Worm (Caenorhabditis elegans) whole organism, dauer: Measurements from ENCODE around the gene C13A2.6.

Source experiments
- unc-62 ChIP-seq: sonication (generic microtip); optimal IDR thresholded peaks from 2 replicates; lab custom pipeline; 2017; ENCODE audit warnings: missing biosample characterization, missing genetic modification reagents, missing genetic modification characterization

Gene C13A2.6

ce11 chrV:7269399-7269798 lies at the start of gene C13A2.6:
TSS of gene C13A2.6 (plus strand) at chrV:7269699.
- TF ChIP-seq unc-62 (GFP tag; lab: Kevin White, UChicago) = no peak

- no peak for TF ChIP-seq unc-62 (GFP tag; lab: Kevin White, UChicago)
Observed at ce11 chrV:7220973-7221519, 48.5 kb upstream of the C13A2.6 start, which contains the start of the genes C13F10.8, C13F10.6 and kxd-1. TSS of gene C13F10.8 (minus strand) at chrV:7221023. TSS of gene C13F10.6 (minus strand) at chrV:7221039. TSS of gene kxd-1 (plus strand) at chrV:7221469.

- no peak for TF ChIP-seq unc-62 (GFP tag; lab: Kevin White, UChicago)
Observed at ce11 chrV:7223152-7223551, 46.3 kb upstream of the C13A2.6 start, which contains the start of gene C13F10.7. TSS of gene C13F10.7 (minus strand) at chrV:7223252.

- TF ChIP-seq unc-62 (GFP tag; lab: Kevin White, UChicago) = no peak
Observed at ce11 chrV:7223941-7224340, 45.6 kb upstream of the C13A2.6 start, which contains the start of gene C13F10.1. TSS of gene C13F10.1 (plus strand) at chrV:7224078.

ce11 chrV:7224353-7224752 lies 45.1 kb upstream of the C13A2.6 start:
- no peak for TF ChIP-seq unc-62 (GFP tag; lab: Kevin White, UChicago)

- no peak for TF ChIP-seq unc-62 (GFP tag; lab: Kevin White, UChicago)
Observed at ce11 chrV:7224947-7225346, 44.6 kb upstream of the C13A2.6 start, which contains the start of gene fkb-3. TSS of gene fkb-3 (plus strand) at chrV:7225223.

DNA sequence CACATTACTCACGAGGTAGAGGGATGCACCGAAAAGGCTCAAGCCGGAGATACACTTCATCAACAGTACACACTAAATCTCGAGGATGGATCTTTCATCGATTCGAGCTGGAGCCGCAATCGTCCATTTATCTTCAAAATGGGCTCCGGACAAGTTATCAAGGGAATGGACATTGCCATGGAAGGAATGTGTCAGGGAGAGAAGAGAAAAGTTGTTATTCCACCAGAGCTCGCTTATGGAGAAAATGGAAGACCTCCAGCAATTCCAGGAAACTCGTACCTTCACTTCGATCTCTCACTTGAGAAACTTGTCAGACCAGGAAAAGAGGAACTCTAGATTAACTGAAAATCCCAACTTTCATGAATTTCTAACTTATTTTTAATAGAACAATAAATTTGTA lies 43.6 kb upstream of the C13A2.6 start:
- no peak for TF ChIP-seq unc-62 (GFP tag; lab: Kevin White, UChicago)

ce11 chrV:7230847-7231246 lies 38.7 kb upstream of the C13A2.6 start, which contains the start of the genes gei-6 and krr-1:
TSS of gene gei-6 (minus strand) at chrV:7230848.
TSS of gene krr-1 (plus strand) at chrV:7231190.
- TF ChIP-seq unc-62 (GFP tag; lab: Kevin White, UChicago) = no peak

DNA sequence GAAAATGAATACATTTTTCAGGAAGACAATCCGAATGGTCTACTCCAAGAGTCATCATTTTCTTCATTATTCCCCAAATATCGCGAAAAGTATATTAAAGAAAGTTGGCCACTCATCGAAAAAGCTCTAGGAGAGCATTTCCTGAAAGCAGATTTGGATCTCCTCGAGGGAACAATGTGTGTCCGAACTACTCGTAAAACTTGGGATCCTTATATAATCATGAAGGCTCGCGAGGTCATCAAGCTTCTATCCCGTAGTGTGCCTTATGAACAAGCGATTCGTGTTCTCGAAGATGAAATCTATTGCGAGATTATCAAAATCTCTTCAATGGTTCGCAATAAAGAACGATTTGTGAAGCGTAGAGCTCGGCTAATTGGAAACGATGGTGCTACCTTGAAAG lies 38.0 kb upstream of the C13A2.6 start:
- no peak for TF ChIP-seq unc-62 (GFP tag; lab: Kevin White, UChicago)

- no peak for TF ChIP-seq unc-62 (GFP tag; lab: Kevin White, UChicago)
Observed at ce11 chrV:7234726-7235125, 34.8 kb upstream of the C13A2.6 start, which contains the start of gene C05C8.5. TSS of gene C05C8.5 (minus strand) at chrV:7234826.

DNA sequence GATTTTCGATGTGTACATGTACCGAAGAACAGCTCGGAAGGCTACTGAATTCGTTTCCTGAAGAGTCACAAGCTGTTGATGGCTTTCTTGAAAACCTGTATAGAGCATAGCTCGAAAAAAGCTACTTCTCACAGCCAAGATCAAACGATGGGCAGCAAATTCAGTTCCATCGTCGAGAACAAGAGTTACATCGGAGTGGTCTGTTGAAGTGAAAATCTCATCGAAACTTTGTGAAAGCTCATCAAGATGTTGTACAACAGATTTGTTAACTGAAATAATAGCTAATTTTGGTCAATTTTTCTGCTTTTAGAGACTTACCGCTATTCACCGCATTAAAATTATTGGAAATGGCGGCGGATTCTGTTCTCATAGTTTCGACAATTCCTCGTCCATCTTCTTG lies 32.8 kb upstream of the C13A2.6 start:
- no peak for TF ChIP-seq unc-62 (GFP tag; lab: Kevin White, UChicago)

ce11 chrV:7237094-7237132 lies 32.6 kb upstream of the C13A2.6 start, which contains the start of gene hpo-9:
TSS of gene hpo-9 (minus strand) at chrV:7237130.
- no peak for TF ChIP-seq unc-62 (GFP tag; lab: Kevin White, UChicago)

- TF ChIP-seq unc-62 (GFP tag; lab: Kevin White, UChicago) = no peak
Observed at ce11 chrV:7237133-7237532, 32.4 kb upstream of the C13A2.6 start, which contains the start of gene hyls-1. TSS of gene hyls-1 (plus strand) at chrV:7237381.

DNA sequence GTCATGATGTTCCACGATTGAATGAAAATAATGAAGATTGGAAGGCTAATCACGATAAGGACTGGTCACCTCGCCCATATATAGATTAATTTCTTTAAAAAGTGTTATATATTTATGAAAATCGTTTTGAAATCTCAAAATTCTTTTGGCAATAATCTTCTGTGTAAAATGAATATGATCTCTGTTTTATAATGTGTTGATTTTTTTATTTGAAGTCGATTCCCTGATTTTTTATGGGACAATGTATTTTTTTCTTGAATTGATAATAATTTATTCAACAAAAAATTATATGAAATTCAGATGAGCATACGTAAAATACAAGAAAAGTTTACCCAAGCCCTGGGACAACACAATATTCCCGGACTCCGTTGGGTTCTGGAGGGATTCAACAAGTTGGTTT lies 30.0 kb upstream of the C13A2.6 start, which contains the start of gene C05C8.1:
TSS of gene C05C8.1 (plus strand) at position 301 of the 400 bp plus-strand sequence.
- TF ChIP-seq unc-62 (GFP tag; lab: Kevin White, UChicago) = no peak

DNA sequence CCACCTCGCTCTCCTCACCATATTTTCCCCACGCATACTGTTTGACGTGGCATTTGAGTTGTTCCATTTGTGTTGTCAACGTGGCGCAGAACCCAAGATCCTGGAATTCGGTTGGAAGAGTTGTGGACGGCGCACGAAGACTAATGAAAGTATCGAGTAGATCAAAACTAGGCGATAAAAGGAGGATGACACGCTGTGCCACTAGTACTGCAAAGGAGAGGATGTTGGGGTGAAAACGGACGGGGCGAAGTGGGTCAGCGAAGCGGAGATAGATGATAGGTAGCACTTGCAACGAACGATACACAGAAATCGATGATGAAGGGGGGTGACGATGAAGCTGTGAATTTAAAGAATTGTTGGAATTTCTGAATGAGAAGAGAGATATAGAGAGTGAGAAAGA lies 22.5 kb upstream of the C13A2.6 start, which contains the start of gene C05C8.7:
TSS of gene C05C8.7 (minus strand) at position 100 of the 400 bp plus-strand sequence.
- TF ChIP-seq unc-62 (GFP tag; lab: Kevin White, UChicago) = no peak

ce11 chrV:7248227-7248953 lies 21.1 kb upstream of the C13A2.6 start:
- TF ChIP-seq unc-62 (GFP tag; lab: Kevin White, UChicago) = no peak

ce11 chrV:7255095-7255494 lies 14.4 kb upstream of the C13A2.6 start, which contains the start of gene C05C8.8:
TSS of gene C05C8.8 (minus strand) at chrV:7255195.
- no peak for TF ChIP-seq unc-62 (GFP tag; lab: Kevin White, UChicago)
